Fruit fly (Drosophila melanogaster): ENCODE data around the gene CG3448.
A peak's percentile ranks its signal among the peaks of the same experiment; 100 is the strongest.

Gene CG3448

dm6 chr3L:9460775-9461491 is 9.6 kb upstream of the CG3448 start, which contains the start of the genes CG3434 and CG44838 (continued):
- TF ChIP-seq CG16779 (tag; optimal IDR thresholded peaks at IDR 0.05) (peak; percentile 12), acj6 (GFP tag; optimal IDR thresholded peaks at IDR 0.05) (peak; percentile 77), pdm3 (GFP tag; optimal IDR thresholded peaks at IDR 0.05) (peak; percentile 80), fd85E (GFP tag; optimal IDR thresholded peaks at IDR 0.05) (peak; percentile 5), spab (GFP tag; optimal IDR thresholded peaks at IDR 0.05) (peak; percentile 9), Sox14 (GFP tag; optimal IDR thresholded peaks at IDR 0.05) (peak; percentile 86), CG34406 (GFP tag; optimal IDR thresholded peaks at IDR 0.05) (peak; percentile 62), esn (GFP tag; optimal IDR thresholded peaks at IDR 0.05) (peak; percentile 82), cyc (GFP tag; optimal IDR thresholded peaks at IDR 0.05) (peak; percentile 69), net (GFP tag; optimal IDR thresholded peaks at IDR 0.05) (peak; percentile 68), dac (GFP tag; optimal IDR thresholded peaks at IDR 0.05) (peak; percentile 55), CG8119 (GFP tag; IDR thresholded peaks at IDR 0.05) (peak; percentile 72), Eip75B (GFP tag; optimal IDR thresholded peaks at IDR 0.05) (peak; percentile 70), Met (GFP tag; optimal IDR thresholded peaks at IDR 0.05) (peak; percentile 81), CG7368 (GFP tag; optimal IDR thresholded peaks at IDR 0.05) (peak; percentile 29)

dm6 chr3L:9457619-9458092 is 6.3 kb upstream of the CG3448 start, which contains the start of gene CG3437:
Gene CG3437 (minus strand): TSS chr3L:9457669.
- TF ChIP-seq Blimp-1 (GFP tag; optimal IDR thresholded peaks at IDR 0.05) (peak; percentile 97), CG11762 (GFP tag; optimal IDR thresholded peaks at IDR 0.05; ENCODE audit: insufficient read depth) (peak; percentile 99), ss (GFP tag; optimal IDR thresholded peaks at IDR 0.05) (peak; percentile 99), Smox (GFP tag; optimal IDR thresholded peaks at IDR 0.05) (peak; percentile 99), Sox15 (GFP tag; optimal IDR thresholded peaks at IDR 0.05) (peak; percentile 99), Sox14 (GFP tag; optimal IDR thresholded peaks at IDR 0.05) (peak; percentile 100), salr (GFP tag; optimal IDR thresholded peaks at IDR 0.05) (peak; percentile 99), CG6163 (GFP tag; IDR thresholded peaks at IDR 0.05) (peak; percentile 100), CG6808 (GFP tag; optimal IDR thresholded peaks at IDR 0.05) (peak; percentile 99), dac (GFP tag; optimal IDR thresholded peaks at IDR 0.05) (peak; percentile 99), CG7368 (GFP tag; optimal IDR thresholded peaks at IDR 0.05) (peak; percentile 98), cyc (GFP tag; optimal IDR thresholded peaks at IDR 0.05) (peak; percentile 99), spab (GFP tag; optimal IDR thresholded peaks at IDR 0.05) (peak; percentile 99), Hr4 (GFP tag; optimal IDR thresholded peaks at IDR 0.05) (peak; percentile 100), CG3919 (GFP tag; optimal IDR thresholded peaks at IDR 0.05) (peak; percentile 99), CG8119 (GFP tag; IDR thresholded peaks at IDR 0.05) (peak; percentile 100), topi (GFP tag; optimal IDR thresholded peaks at IDR 0.05) (peak; percentile 99), CG8632 (GFP tag; optimal IDR thresholded peaks at IDR 0.05) (peak; percentile 99), net (GFP tag; optimal IDR thresholded peaks at IDR 0.05) (peak; percentile 100), esn (GFP tag; optimal IDR thresholded peaks at IDR 0.05) (peak; percentile 100), CG16779 (tag; optimal IDR thresholded peaks at IDR 0.05) (peak; percentile 99), achi (GFP tag; optimal IDR thresholded peaks at IDR 0.05) (peak; percentile 99), Sox102F (GFP tag; optimal IDR thresholded peaks at IDR 0.05) (peak; percentile 99), Hr39 (GFP tag; optimal IDR thresholded peaks at IDR 0.05) (peak; percentile 99), lz (GFP tag; optimal IDR thresholded peaks at IDR 0.05) (peak; percentile 100), fd59A (GFP tag; optimal IDR thresholded peaks at IDR 0.05) (peak; percentile 99), CG9139 (GFP tag; optimal IDR thresholded peaks at IDR 0.05) (peak; percentile 98), dsx (GFP tag; optimal IDR thresholded peaks at IDR 0.05; ENCODE audit: poor library complexity, severe bottlenecking) (peak; percentile 97), CG11902 (GFP tag; optimal IDR thresholded peaks at IDR 0.05) (peak; percentile 99), CG32006 (GFP tag; optimal IDR thresholded peaks at IDR 0.05) (peak; percentile 100), CG10669 (GFP tag; optimal IDR thresholded peaks at IDR 0.05) (peak; percentile 99), CG8319 (GFP tag; optimal IDR thresholded peaks at IDR 0.05) (peak; percentile 98), Eip78C (GFP tag) (peak; percentile 100), CG4318 (GFP tag; optimal IDR thresholded peaks at IDR 0.05) (peak; percentile 99), Met (GFP tag; optimal IDR thresholded peaks at IDR 0.05) (peak; percentile 99), CG6792 (GFP tag; optimal IDR thresholded peaks at IDR 0.05) (peak; percentile 99), CG15336 (GFP tag; IDR thresholded peaks at IDR 0.05) (peak; percentile 100), Eip75B (GFP tag; optimal IDR thresholded peaks at IDR 0.05) (peak; percentile 100), vri (GFP tag; optimal IDR thresholded peaks at IDR 0.05) (peak; percentile 99), Eip93F (GFP tag; optimal IDR thresholded peaks at IDR 0.05) (peak; percentile 98), CG10631 (GFP tag; optimal IDR thresholded peaks at IDR 0.05) (peak; percentile 99), Ets21C (GFP tag; optimal IDR thresholded peaks at IDR 0.05) (peak; percentile 99)

Measured in whole organism, prepupa.